Worm (Caenorhabditis elegans) whole organism, L3 larva: ENCODE data around the gene C36B7.6.

ENCODE experiments used
- egl-5 ChIP-seq: fragments of 150-350 bp; optimal IDR thresholded peaks from 2 replicates; lab custom pipeline; 2017; ENCODE audit warnings: missing biosample characterization, missing genetic modification reagents, missing genetic modification characterization, inconsistent platforms
- nhr-237 ChIP-seq: fragments of 150-350 bp; optimal IDR thresholded peaks from 2 replicates; lab custom pipeline; 2014; ENCODE audit warnings: missing biosample characterization, missing genetic modification characterization
- nhr-77 ChIP-seq: fragments of 150-350 bp; optimal IDR thresholded peaks from 2 replicates; lab custom pipeline; 2014; ENCODE audit warnings: missing biosample characterization, missing genetic modification characterization
- pha-4 ChIP-seq: fragments of 150-350 bp; optimal IDR thresholded peaks from 2 replicates; lab custom pipeline; 2014; ENCODE audit warnings: missing biosample characterization, missing genetic modification reagents, missing genetic modification characterization
- skn-1 ChIP-seq: fragments of 150-350 bp; optimal IDR thresholded peaks from 2 replicates; lab custom pipeline; 2014; ENCODE audit warnings: missing biosample characterization, missing genetic modification characterization
- ztf-4 ChIP-seq: fragments of 150-350 bp; optimal IDR thresholded peaks from 2 replicates; lab custom pipeline; 2014; ENCODE audit warnings: missing biosample characterization, missing genetic modification characterization

- no peak for TF ChIP-seq skn-1 (tag; lab: Kevin White, UChicago)
- TF ChIP-seq nhr-77 (tag; lab: Kevin White, UChicago) = no peak
- no peak for TF ChIP-seq pha-4 (tag; lab: Kevin White, UChicago)
- no peak for TF ChIP-seq nhr-237
- TF ChIP-seq ztf-4 (tag; lab: Kevin White, UChicago) = no peak
- no peak for TF ChIP-seq egl-5 (tag; lab: Kevin White, UChicago)
Measured at ce11 chrX:7116896-7117295, 16.8 kb upstream of the C36B7.6 start, which contains the start of gene hen-1.
